Worm (Caenorhabditis elegans) whole organism, L2 larva: ENCODE results near the gene irld-26.

Experiments used
- F13H6.1 ChIP-seq: sonication (generic microtip); optimal IDR thresholded peaks from 2 replicates; lab custom pipeline; 2016; ENCODE audit warnings: missing genetic modification characterization, missing compliant biosample characterization
- nhr-25 ChIP-seq: fragments of 150-350 bp; sonication (generic microtip); optimal IDR thresholded peaks from 3 replicates; lab custom pipeline; 2014; ENCODE audit warnings: missing biosample characterization, missing genetic modification characterization

DNA sequence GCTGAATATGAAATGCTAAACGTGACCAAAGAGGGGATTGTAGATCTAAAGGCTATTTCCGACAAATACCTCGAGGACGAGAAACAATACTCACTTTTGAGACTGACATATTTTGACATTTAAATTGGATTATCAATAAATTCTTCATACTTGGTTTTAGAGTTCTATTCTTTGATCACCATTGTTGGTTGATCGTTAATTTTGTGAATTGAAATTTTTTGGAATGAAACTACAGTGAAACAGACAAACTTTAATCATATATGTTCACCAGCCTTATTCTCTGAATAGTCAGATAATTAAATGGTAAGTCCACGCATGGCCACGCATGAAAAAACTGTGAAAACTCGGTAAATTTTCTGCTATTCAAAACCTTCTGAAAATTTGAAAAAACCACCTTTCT lies 2.4 kb upstream of the irld-26 start, which contains the start of gene F11A5.18:
- no peak for TF ChIP-seq F13H6.1
- no peak for TF ChIP-seq nhr-25 (tag; lab: Kevin White, UChicago)
